Fruit fly (Drosophila melanogaster) whole organism, adult: Measurements from ENCODE around the gene Wnt10.

ENCODE experiments used
- CG11617 ChIP-seq: fragments of 200-800 bp; sonication (Bioruptor generic); optimal IDR thresholded peaks from 2 replicates; lab custom pipeline; 2017; ENCODE audit warnings: mild to moderate bottlenecking, missing biosample characterization, missing genetic modification reagents, missing genetic modification characterization
- CG12768 ChIP-seq: fragments of 200-800 bp; sonication (Bioruptor generic); optimal IDR thresholded peaks from 2 replicates; lab custom pipeline; 2017; ENCODE audit warnings: missing biosample characterization, missing genetic modification characterization, mild to moderate bottlenecking, moderate library complexity, missing genetic modification reagents
- CG14711 ChIP-seq: fragments of 200-800 bp; sonication (Bioruptor generic); optimal IDR thresholded peaks from 2 replicates; lab custom pipeline; 2018; ENCODE audit warnings: missing biosample characterization, mild to moderate bottlenecking, missing genetic modification characterization, moderate library complexity
- CG1620 ChIP-seq: fragments of 200-800 bp; sonication (Bioruptor generic); optimal IDR thresholded peaks from 2 replicates; lab custom pipeline; 2016; ENCODE audit warnings: missing biosample characterization, missing genetic modification characterization
- CG33017 ChIP-seq: fragments of 200-800 bp; sonication (Bioruptor generic); optimal IDR thresholded peaks from 2 replicates; lab custom pipeline; 2018; ENCODE audit warnings: missing biosample characterization, mild to moderate bottlenecking, missing genetic modification characterization, moderate library complexity
- CG5204 ChIP-seq: fragments of 200-800 bp; sonication (Bioruptor generic); optimal IDR thresholded peaks from 2 replicates; lab custom pipeline; 2016; ENCODE audit warnings: missing biosample characterization, missing genetic modification characterization
- CG7045 ChIP-seq: fragments of 200-800 bp; sonication (Bioruptor generic); optimal IDR thresholded peaks from 2 replicates; lab custom pipeline; 2017; ENCODE audit warnings: missing biosample characterization, mild to moderate bottlenecking, missing genetic modification characterization
- CG7101 ChIP-seq: fragments of 200-800 bp; sonication (Bioruptor generic); optimal IDR thresholded peaks from 2 replicates; lab custom pipeline; 2018; ENCODE audit warnings: missing biosample characterization, mild to moderate bottlenecking, missing genetic modification characterization, moderate library complexity
- Clk ChIP-seq: fragments of 200-800 bp; sonication (Bioruptor generic); optimal IDR thresholded peaks from 2 replicates; lab custom pipeline; 2017; ENCODE audit warnings: missing biosample characterization, missing genetic modification characterization
- Crg-1 ChIP-seq: fragments of 200-800 bp; sonication (Bioruptor generic); optimal IDR thresholded peaks from 2 replicates; lab custom pipeline; 2016; ENCODE audit warnings: missing biosample characterization, missing genetic modification characterization
- Hr96 ChIP-seq: fragments of 200-800 bp; sonication (Bioruptor generic); optimal IDR thresholded peaks from 2 replicates; lab custom pipeline; 2016; ENCODE audit warnings: missing biosample characterization, missing genetic modification characterization
- Mnt ChIP-seq: fragments of 200-800 bp; sonication (Bioruptor generic); optimal IDR thresholded peaks from 2 replicates; lab custom pipeline; 2016; ENCODE audit warnings: missing biosample characterization, mild to moderate bottlenecking, missing genetic modification characterization
- bab1 ChIP-seq: fragments of 200-800 bp; sonication (Bioruptor generic); optimal IDR thresholded peaks from 3 replicates; lab custom pipeline; 2019; ENCODE audit warnings: missing biosample characterization, mild to moderate bottlenecking, missing genetic modification characterization, moderate library complexity
- cic ChIP-seq: fragments of 200-800 bp; sonication (Bioruptor generic); optimal IDR thresholded peaks from 2 replicates; lab custom pipeline; 2017; ENCODE audit warnings: missing biosample characterization, mild to moderate bottlenecking, missing genetic modification characterization, moderate library complexity
- cnc ChIP-seq, 2 experiments: fragments of >200 bp; optimal IDR thresholded peaks; 2 replicates each; lab custom pipeline; 2017
- kay ChIP-seq: fragments of 200-800 bp; sonication (Bioruptor generic); peaks from one replicate; lab custom pipeline; 2016; ENCODE audit warnings: missing biosample characterization, missing genetic modification characterization, borderline replicate concordance
- ovo ChIP-seq: fragments of 200-800 bp; sonication (Bioruptor generic); optimal IDR thresholded peaks from 2 replicates; lab custom pipeline; 2016; ENCODE audit warnings: missing biosample characterization, missing genetic modification characterization
- pad ChIP-seq: fragments of 200-800 bp; sonication (Bioruptor generic); optimal IDR thresholded peaks from 3 replicates; lab custom pipeline; 2017; ENCODE audit warnings: missing biosample characterization, missing genetic modification characterization, mild to moderate bottlenecking, moderate library complexity, missing genetic modification reagents
- tj ChIP-seq: fragments of 200-800 bp; sonication (Bioruptor generic); optimal IDR thresholded peaks from 3 replicates; lab custom pipeline; 2017; ENCODE audit warnings: missing biosample characterization, mild to moderate bottlenecking, missing genetic modification characterization, moderate library complexity
- toe ChIP-seq: fragments of 200-800 bp; sonication (Bioruptor generic); optimal IDR thresholded peaks from 2 replicates; lab custom pipeline; 2016; ENCODE audit warnings: missing biosample characterization, missing genetic modification characterization

The Wnt10 gene

DNA sequence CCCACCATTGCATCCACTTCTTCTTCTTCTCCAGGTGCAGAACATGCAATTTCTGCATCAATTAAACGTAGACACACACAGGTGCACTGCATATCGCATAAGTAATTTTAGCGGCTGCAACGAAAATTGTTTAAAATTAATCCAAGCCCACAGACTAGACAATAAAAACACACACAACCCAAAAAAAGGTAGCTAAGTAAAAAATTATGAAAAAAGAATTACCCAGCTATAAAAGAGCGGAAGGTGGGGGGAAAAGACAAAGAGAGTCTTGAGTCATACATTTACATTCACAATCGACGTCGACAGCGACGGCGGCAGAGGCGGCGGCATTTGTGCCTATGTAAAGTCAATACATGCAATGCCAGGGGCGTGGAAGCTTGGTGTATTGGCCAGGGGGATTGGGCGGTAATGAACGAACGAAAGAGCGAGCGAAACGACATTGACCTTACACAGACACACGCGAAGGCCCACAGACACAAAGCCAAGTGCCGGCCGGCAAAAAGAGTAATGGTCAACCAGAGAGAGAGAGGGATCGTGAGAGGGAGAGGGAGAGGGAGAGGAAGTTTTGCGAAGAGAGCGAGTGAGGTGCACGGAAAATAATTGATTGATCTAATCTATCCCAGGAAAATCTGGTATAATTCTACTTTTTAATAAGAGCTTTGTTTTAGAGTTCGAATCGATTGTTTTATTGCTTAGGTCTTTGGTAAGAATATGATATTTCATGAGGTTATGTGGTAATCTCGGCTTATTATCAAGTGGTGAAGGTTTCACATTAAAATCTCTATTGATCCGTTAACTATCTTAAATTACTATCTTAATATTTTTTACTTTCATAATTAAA lies 55.2 kb downstream of the Wnt10 start:
- TF ChIP-seq kay (GFP tag; lab: Kevin White, UChicago) (peak; percentile 93), CG7101 (tag; lab: Kevin White, UChicago) (no peak), bab1 (GFP tag; lab: Kevin White, UChicago) (peak; percentile 12), tj (peak; percentile 80), Mnt (GFP tag; lab: Kevin White, UChicago) (peak; percentile 55), Clk (GFP tag; lab: Kevin White, UChicago) (no peak), cic (peak; percentile 15), pad (GFP tag; lab: Kevin White, UChicago) (peak; percentile 28), CG14711 (tag; lab: Kevin White, UChicago) (no peak)

DNA sequence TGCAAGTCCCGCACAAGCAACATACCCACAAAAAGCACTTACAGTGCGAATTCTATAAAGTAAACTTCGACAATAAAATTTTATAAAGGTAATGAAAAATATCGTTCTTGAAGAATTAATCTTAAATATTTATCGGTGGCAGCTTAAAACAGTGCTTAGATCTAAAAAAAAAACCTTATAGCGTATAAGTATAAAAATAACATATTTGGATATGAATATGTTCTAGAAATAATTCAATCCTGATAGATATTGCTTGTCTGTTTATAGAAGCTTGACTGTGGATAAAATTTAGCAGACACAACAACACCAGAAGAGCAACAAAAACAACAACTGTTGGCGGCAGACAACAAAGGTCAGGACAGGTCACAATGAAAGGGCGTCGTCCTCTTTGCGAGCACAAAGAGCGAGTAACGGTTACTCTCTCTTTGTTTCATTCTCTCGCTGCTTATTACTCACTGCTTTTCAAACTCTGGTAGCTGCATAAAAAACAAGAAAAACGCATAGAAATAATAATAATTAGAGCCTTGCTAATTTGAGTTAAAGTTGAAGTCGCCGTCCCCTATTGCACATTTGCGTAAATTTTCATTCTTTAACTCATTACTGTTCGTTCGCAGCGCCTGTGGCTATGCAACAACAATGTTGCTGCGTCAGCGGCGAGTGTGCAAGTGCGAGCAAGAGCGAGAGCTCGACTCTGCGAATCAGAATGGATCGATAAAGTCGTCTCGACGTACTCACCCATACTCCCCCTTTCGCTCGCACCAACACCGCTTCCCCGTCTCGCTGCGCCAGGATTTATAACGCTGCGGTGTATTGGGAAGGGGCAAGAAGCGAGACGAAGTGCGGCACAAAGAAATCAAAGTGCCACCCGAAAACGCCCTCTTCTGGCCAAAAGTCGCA lies 56.5 kb downstream of the Wnt10 start:
- TF ChIP-seq CG1620 (no peak), Mnt (GFP tag; lab: Kevin White, UChicago) (no peak), Clk (GFP tag; lab: Kevin White, UChicago) (no peak), CG14711 (tag; lab: Kevin White, UChicago) (no peak), tj (peak; percentile 78), CG7101 (tag; lab: Kevin White, UChicago) (no peak), CG5204 (GFP tag; lab: Kevin White, UChicago) (no peak), cnc (optimal IDR thresholded peaks at IDR 0.05; lab: Kevin White, UChicago) (no peak), Hr96 (GFP tag; lab: Kevin White, UChicago) (no peak)

DNA sequence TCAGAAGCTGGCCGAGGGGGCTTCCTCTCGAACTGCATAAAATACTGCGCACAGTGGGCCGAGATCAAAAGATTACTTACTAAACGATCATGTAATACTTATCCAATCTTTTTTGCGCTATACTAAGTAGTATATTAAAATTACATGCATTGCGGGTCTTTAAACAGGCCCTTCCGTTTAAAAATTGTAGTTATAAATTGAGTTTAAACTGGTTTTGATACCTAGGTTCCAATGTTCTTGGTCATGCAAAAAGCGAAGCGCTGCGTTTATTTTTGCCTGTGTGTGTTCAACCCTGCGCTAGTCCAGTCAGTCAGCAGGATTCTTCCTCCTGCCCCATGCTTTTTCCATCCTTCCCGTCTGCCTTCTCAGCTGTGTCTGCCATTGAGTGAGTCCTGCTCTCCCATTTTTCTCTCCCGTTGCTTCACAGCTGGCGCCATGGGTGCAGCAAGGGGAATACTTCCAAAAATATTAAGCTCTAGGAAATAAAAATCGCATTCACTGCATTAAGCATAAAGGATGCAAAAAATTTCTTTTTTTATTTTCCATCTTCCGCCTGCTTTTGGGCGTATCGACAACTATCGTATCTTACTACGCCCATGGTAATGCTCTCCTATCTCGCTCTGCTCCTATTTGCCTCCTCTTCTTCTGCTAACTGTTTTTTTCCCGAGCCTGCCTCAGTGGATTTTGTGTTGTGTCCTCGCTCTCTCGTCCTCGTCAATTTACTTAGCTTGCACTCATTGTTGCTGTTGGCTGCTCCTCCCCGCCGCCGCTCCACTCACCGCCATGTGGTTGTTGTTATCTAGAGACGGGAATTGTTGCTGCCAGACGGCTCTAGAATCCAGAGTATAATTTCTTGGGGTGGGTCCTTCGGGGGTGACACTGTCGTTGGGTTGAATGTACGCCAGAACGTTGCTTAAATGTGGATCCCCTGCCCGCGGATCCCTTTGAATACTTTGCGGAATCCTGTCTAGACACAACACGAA lies 57.4 kb downstream of the Wnt10 start:
- TF ChIP-seq Clk (GFP tag; lab: Kevin White, UChicago) (no peak), CG33017 (tag; lab: Kevin White, UChicago) (peak; percentile 48)

DNA sequence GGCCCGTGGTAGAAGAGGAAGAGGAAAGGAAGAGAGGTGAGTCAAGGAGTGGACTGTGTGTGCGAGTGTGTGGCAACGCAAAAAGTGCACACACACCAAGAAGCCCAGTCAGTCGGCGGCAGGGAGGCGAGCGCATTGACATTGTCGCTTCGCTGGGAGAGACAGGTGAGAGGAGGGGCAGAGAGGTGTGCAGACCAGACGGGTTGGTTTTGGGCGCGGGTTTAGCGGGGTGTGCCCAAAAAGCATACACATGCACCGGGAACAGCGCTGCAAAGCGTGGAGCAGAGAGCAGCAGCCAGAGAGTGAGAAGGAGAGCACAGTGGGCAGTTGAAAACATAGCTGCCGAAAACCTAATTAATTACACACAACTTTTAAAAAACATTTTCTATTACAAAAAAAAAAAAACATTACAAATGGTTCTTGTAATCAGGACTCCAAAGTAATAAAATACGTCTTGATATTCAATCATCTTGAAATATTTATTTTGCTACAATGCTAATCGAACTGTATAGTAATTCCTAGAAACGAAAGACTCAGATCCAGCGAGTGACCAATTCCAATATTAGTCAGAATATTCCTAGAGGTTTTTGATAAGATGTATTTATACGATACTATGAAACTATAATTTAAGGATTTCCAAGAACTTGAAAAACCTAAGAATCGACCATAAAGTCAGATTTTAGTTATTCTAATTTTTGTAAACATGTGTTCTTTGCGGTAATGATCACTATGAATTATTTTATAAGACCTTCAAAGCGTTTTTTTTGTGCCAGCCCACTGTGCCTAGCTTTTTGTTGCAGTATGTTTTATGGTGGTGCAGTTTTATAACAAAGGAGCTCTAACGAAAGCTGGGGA lies 59.5 kb downstream of the Wnt10 start:
- TF ChIP-seq CG5204 (GFP tag; lab: Kevin White, UChicago) (peak; percentile 37), CG11617 (GFP tag; lab: Kevin White, UChicago) (no peak), ovo (GFP tag; lab: Kevin White, UChicago) (no peak), tj (peak; percentile 72), CG12768 (GFP tag; lab: Kevin White, UChicago) (no peak), toe (GFP tag; lab: Kevin White, UChicago) (peak; percentile 1), CG7101 (tag; lab: Kevin White, UChicago) (peak; percentile 18), CG33017 (tag; lab: Kevin White, UChicago) (no peak), kay (GFP tag; lab: Kevin White, UChicago) (peak; percentile 87), Crg-1 (GFP tag; lab: Kevin White, UChicago) (no peak), Mnt (GFP tag; lab: Kevin White, UChicago) (peak; percentile 35), CG14711 (tag; lab: Kevin White, UChicago) (no peak), pad (GFP tag; lab: Kevin White, UChicago) (no peak), cic (no peak), CG7045 (GFP tag; lab: Kevin White, UChicago) (no peak), Hr96 (GFP tag; lab: Kevin White, UChicago) (no peak), bab1 (GFP tag; lab: Kevin White, UChicago) (no peak), CG1620 (no peak), Clk (GFP tag; lab: Kevin White, UChicago) (no peak)

DNA sequence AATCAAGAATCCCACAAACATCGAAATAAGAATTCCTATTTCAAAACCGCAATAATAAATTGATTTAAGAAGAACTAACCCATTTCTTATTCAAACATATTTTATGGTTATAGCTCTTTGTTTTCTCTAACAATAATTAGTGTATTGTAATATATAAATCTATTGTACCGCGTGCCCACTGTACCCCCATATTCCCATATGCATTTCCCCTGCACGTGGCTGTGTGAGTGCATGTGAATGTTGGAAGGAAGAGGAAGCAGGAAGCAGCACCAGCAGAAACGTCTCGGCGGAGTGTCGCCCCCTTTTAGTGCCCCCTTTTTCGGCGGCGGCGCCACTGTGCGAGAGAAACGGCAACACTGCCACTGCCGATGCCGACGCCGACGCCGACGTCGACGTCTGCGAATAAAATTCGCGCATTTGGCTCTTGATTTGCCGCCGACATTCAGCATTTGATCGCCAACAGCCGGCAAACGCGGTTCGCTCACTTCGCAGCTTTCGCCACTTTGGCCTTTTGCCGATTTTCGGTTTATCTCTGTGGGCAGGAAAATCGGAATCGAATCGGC lies 60.2 kb downstream of the Wnt10 start:
- TF ChIP-seq CG7101 (tag; lab: Kevin White, UChicago) (peak; percentile 66), CG1620 (peak; percentile 32), Clk (GFP tag; lab: Kevin White, UChicago) (peak; percentile 34), bab1 (GFP tag; lab: Kevin White, UChicago) (peak; percentile 71), tj (peak; percentile 65), CG5204 (GFP tag; lab: Kevin White, UChicago) (no peak), CG11617 (GFP tag; lab: Kevin White, UChicago) (peak; percentile 41), cnc (optimal IDR thresholded peaks at IDR 0.05; lab: Kevin White, UChicago) (no peak), Hr96 (GFP tag; lab: Kevin White, UChicago) (peak; percentile 77), Crg-1 (GFP tag; lab: Kevin White, UChicago) (peak; percentile 29), CG12768 (GFP tag; lab: Kevin White, UChicago) (peak; percentile 72), Mnt (GFP tag; lab: Kevin White, UChicago) (peak; percentile 83), CG7045 (GFP tag; lab: Kevin White, UChicago) (peak; percentile 68), cic (peak; percentile 78), CG14711 (tag; lab: Kevin White, UChicago) (peak; percentile 74), ovo (GFP tag; lab: Kevin White, UChicago) (peak; percentile 56), CG33017 (tag; lab: Kevin White, UChicago) (peak; percentile 23), pad (GFP tag; lab: Kevin White, UChicago) (peak; percentile 100), kay (GFP tag; lab: Kevin White, UChicago) (no peak), toe (GFP tag; lab: Kevin White, UChicago) (peak; percentile 61)
